Worm (Caenorhabditis elegans) whole organism, late embryonic: Measurements from ENCODE around the gene pudl-1.
"Not testable (repeated sequence)": the region's sequence is repeated elsewhere in the genome, so short reads cannot be mapped to it uniquely, and the experiment has no call there.

ENCODE experiments used
- C08G9.2 ChIP-seq: sonication (generic microtip); optimal IDR thresholded peaks from 2 replicates; lab custom pipeline; 2016; ENCODE audit warnings: mild to moderate bottlenecking, missing genetic modification characterization, moderate library complexity, missing compliant biosample characterization
- Y22D7AL.16 ChIP-seq: sonication (generic microtip); optimal IDR thresholded peaks from 2 replicates; lab custom pipeline; 2016; ENCODE audit warnings: missing genetic modification characterization, missing compliant biosample characterization
- ama-1 ChIP-seq: fragments of 150-350 bp; optimal IDR thresholded peaks from 2 replicates; lab custom pipeline; 2014
- ceh-18 ChIP-seq: sonication (generic microtip); optimal IDR thresholded peaks from 2 replicates; lab custom pipeline; 2016; ENCODE audit warnings: missing genetic modification characterization, missing compliant biosample characterization
- ceh-2 ChIP-seq: sonication (generic microtip); optimal IDR thresholded peaks from 2 replicates; lab custom pipeline; 2016; ENCODE audit warnings: missing genotype, missing genetic modification characterization, missing compliant biosample characterization
- ceh-31 ChIP-seq: sonication (generic microtip); optimal IDR thresholded peaks from 2 replicates; lab custom pipeline; 2016; ENCODE audit warnings: missing genetic modification characterization, missing compliant biosample characterization
- ceh-34 ChIP-seq: sonication (generic microtip); optimal IDR thresholded peaks from 2 replicates; lab custom pipeline; 2016; ENCODE audit warnings: mild to moderate bottlenecking, missing genetic modification characterization, missing compliant biosample characterization
- ceh-45 ChIP-seq: fragments of 200-800 bp; sonication (Bioruptor generic); IDR thresholded peaks from 2 replicates; pipeline ENCODE4 v1.3.6; 2022; ENCODE audit warnings: missing genetic modification reagents, missing genetic modification characterization, missing compliant biosample characterization
- ceh-6 ChIP-seq: fragments of 200-800 bp; sonication (Bioruptor generic); optimal IDR thresholded peaks from 2 replicates; lab custom pipeline; 2018; ENCODE audit warnings: mild to moderate bottlenecking, missing genetic modification characterization, missing compliant biosample characterization
- che-1 ChIP-seq: sonication (generic microtip); optimal IDR thresholded peaks from 2 replicates; lab custom pipeline; 2016; ENCODE audit warnings: mild to moderate bottlenecking, missing genetic modification characterization, missing compliant biosample characterization
- elt-2 ChIP-seq: sonication (generic microtip); optimal IDR thresholded peaks from 2 replicates; lab custom pipeline; 2016; ENCODE audit warnings: missing genetic modification reagents, missing genetic modification characterization, missing compliant biosample characterization
- fax-1 ChIP-seq: sonication (generic microtip); optimal IDR thresholded peaks from 2 replicates; lab custom pipeline; 2016; ENCODE audit warnings: missing genotype, missing genetic modification characterization, missing compliant biosample characterization
- fkh-10 ChIP-seq: fragments of 150-350 bp; optimal IDR thresholded peaks from 2 replicates; lab custom pipeline; 2014; ENCODE audit warnings: missing biosample characterization, missing genetic modification reagents, missing genetic modification characterization
- hlh-13 ChIP-seq: fragments of 200-800 bp; sonication (Bioruptor generic); optimal IDR thresholded peaks from 2 replicates; lab custom pipeline; 2018; ENCODE audit warnings: mild to moderate bottlenecking, missing genetic modification characterization, missing compliant biosample characterization
- hlh-15 ChIP-seq: sonication (generic microtip); optimal IDR thresholded peaks from 2 replicates; lab custom pipeline; 2016; ENCODE audit warnings: missing genetic modification characterization, missing compliant biosample characterization
- lim-6 ChIP-seq: sonication (generic microtip); optimal IDR thresholded peaks from 2 replicates; lab custom pipeline; 2016; ENCODE audit warnings: missing genetic modification characterization, missing compliant biosample characterization
- lin-11 ChIP-seq: fragments of 200-800 bp; sonication (Bioruptor generic); optimal IDR thresholded peaks from 2 replicates; lab custom pipeline; 2018; ENCODE audit warnings: mild to moderate bottlenecking, missing genetic modification characterization, missing compliant biosample characterization
- nfya-1 ChIP-seq: sonication (generic microtip); optimal IDR thresholded peaks from 2 replicates; lab custom pipeline; 2017; ENCODE audit warnings: missing genetic modification characterization, mild to moderate bottlenecking, missing compliant biosample characterization, antibody characterized with exemption, moderate library complexity
- nhr-11 ChIP-seq: fragments of 150-350 bp; optimal IDR thresholded peaks from 2 replicates; lab custom pipeline; 2014; ENCODE audit warnings: missing biosample characterization, missing genetic modification characterization
- nhr-232 ChIP-seq: sonication (generic microtip); optimal IDR thresholded peaks from 2 replicates; lab custom pipeline; 2016; ENCODE audit warnings: missing genetic modification characterization, missing compliant biosample characterization
- pax-1 ChIP-seq: fragments of 150-350 bp; optimal IDR thresholded peaks from 2 replicates; lab custom pipeline; 2014; ENCODE audit warnings: missing biosample characterization, missing genetic modification characterization
- pha-2 ChIP-seq: sonication (generic microtip); optimal IDR thresholded peaks from 2 replicates; lab custom pipeline; 2017; ENCODE audit warnings: mild to moderate bottlenecking, missing genetic modification characterization, missing compliant biosample characterization
- pha-4 ChIP-seq: fragments of 150-350 bp; optimal IDR thresholded peaks from 2 replicates; lab custom pipeline; 2018; ENCODE audit warnings: missing biosample characterization, missing genetic modification reagents, missing genetic modification characterization
- pqm-1 ChIP-seq: sonication (generic microtip); optimal IDR thresholded peaks from 2 replicates; lab custom pipeline; 2016; ENCODE audit warnings: missing genetic modification characterization, missing compliant biosample characterization
- pros-1 ChIP-seq: fragments of 150-350 bp; optimal IDR thresholded peaks from 2 replicates; lab custom pipeline; 2014; ENCODE audit warnings: missing biosample characterization, missing genetic modification reagents, missing genetic modification characterization
- sdc-2 ChIP-seq: sonication (generic microtip); optimal IDR thresholded peaks from 2 replicates; lab custom pipeline; 2016; ENCODE audit warnings: missing genotype, missing genetic modification characterization, missing compliant biosample characterization
- tbx-2 ChIP-seq: sonication (generic microtip); optimal IDR thresholded peaks from 2 replicates; lab custom pipeline; 2016; ENCODE audit warnings: missing genetic modification characterization, missing compliant biosample characterization
- tbx-7 ChIP-seq: sonication (generic microtip); optimal IDR thresholded peaks from 2 replicates; lab custom pipeline; 2016; ENCODE audit warnings: missing genotype, missing genetic modification characterization, missing compliant biosample characterization
- ttx-3 ChIP-seq: sonication (generic microtip); optimal IDR thresholded peaks from 2 replicates; lab custom pipeline; 2016; ENCODE audit warnings: missing genetic modification reagents, missing genetic modification characterization, missing compliant biosample characterization
- unc-3 ChIP-seq, 2 experiments: fragments of 200-800 bp in 1 of 2; sonication (Bioruptor generic) in 1 of 2; sonication (generic microtip) in 1 of 2; conservative IDR thresholded peaks in 1 of 2; optimal IDR thresholded peaks in 1 of 2; 2 replicates each; pipeline versions ENCODE4 v1.3.6 to Lab custom; 2016 to 2022; ENCODE audit warnings: missing compliant biosample characterization in 2 of 2, missing genetic modification characterization in 2 of 2, missing genetic modification reagents in 1 of 2
- unc-42 ChIP-seq: sonication (generic microtip); optimal IDR thresholded peaks from 2 replicates; lab custom pipeline; 2016; ENCODE audit warnings: missing genotype, missing genetic modification characterization, missing compliant biosample characterization
- unc-55 ChIP-seq: sonication (generic microtip); optimal IDR thresholded peaks from 2 replicates; lab custom pipeline; 2017; ENCODE audit warnings: missing biosample characterization, missing genetic modification reagents, missing genetic modification characterization
- unc-86 ChIP-seq: sonication (generic microtip); optimal IDR thresholded peaks from 2 replicates; lab custom pipeline; 2016; ENCODE audit warnings: missing genetic modification characterization, missing compliant biosample characterization
- zip-5 ChIP-seq: sonication (generic microtip); optimal IDR thresholded peaks from 2 replicates; lab custom pipeline; 2016; ENCODE audit warnings: missing genetic modification characterization, missing compliant biosample characterization
- ztf-16 ChIP-seq: sonication (generic microtip); optimal IDR thresholded peaks from 2 replicates; lab custom pipeline; 2017; ENCODE audit warnings: missing genetic modification characterization, missing compliant biosample characterization

The pudl-1 gene

DNA sequence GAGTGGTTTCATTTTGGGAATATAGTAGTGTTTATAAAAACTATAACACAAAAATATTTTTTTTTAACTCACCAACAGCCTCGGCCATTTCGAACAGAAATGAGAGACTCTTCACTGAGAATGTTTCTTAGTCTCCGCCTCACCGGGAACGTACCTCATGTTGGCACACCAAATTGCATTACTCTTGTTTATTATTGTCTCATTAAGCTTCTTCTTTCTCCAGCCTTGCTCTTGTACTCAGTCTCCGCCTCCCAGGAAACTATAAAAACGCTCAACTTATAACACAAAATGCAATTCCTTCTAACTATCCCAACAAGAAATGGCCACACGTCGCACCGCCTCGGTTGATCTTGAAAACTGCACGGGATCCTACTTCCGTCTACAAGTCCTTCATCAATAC is at the start of gene pudl-1, which contains the start of gene Y54G2A.48:
TSS of gene pudl-1 (plus strand) at position 320 of the 400 bp plus-strand sequence.
TSS of gene Y54G2A.48 (minus strand) at position 101 of the 400 bp plus-strand sequence.
- TF ChIP-seq pqm-1 (tag; lab: Kevin White, UChicago) (no peak), ceh-34 (tag; lab: Kevin White, UChicago) (no peak), pros-1 (tag; lab: Kevin White, UChicago) (no peak), unc-86 (tag; lab: Kevin White, UChicago) (no peak), C08G9.2 (no peak), pax-1 (tag; lab: Kevin White, UChicago) (no peak), lin-11 (no peak), fkh-10 (GFP tag; lab: Kevin White, UChicago) (no peak), nhr-232 (no peak), ama-1 (lab: Kevin White, UChicago) (no peak), unc-55 (GFP tag; lab: Kevin White, UChicago) (no peak), che-1 (tag; lab: Kevin White, UChicago) (no peak), tbx-7 (tag; lab: Kevin White, UChicago) (no peak), hlh-15 (tag; lab: Kevin White, UChicago) (no peak)

DNA sequence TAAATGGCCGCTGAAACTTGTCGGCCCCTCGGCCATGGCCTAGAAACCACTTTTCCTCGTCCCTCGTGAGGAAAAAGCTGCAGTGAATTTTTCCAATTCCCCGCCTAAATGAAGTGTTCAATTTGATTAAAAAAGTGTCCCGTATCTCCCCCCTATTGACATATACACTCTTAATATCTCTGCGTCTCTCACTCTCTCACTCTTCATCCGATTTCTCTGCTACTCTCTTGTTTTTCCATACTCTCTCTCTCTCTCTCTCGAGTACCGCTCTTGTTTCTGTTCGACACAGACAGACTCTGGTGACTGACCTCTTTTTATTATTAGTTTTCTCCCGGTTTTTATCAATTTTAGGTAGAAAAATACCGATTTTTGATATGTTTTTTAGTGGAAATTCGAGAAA is 47.6 kb upstream of the pudl-1 start:
- TF ChIP-seq fkh-10 (GFP tag; lab: Kevin White, UChicago): no peak
- TF ChIP-seq zip-5 (tag; lab: Kevin White, UChicago): no peak
- no peak for TF ChIP-seq nhr-11 (tag; lab: Kevin White, UChicago)
- TF ChIP-seq ceh-31 (tag; lab: Kevin White, UChicago): no peak
- TF ChIP-seq pqm-1 (tag; lab: Kevin White, UChicago): no peak
- no peak for TF ChIP-seq tbx-7 (tag; lab: Kevin White, UChicago)
- no peak for TF ChIP-seq Y22D7AL.16
- TF ChIP-seq ttx-3 (tag; lab: Kevin White, UChicago): no peak
- no peak for TF ChIP-seq che-1 (tag; lab: Kevin White, UChicago)
- TF ChIP-seq ceh-6: no peak
- TF ChIP-seq ceh-45 (GFP tag; lab: Robert Waterston, UW): no peak
- TF ChIP-seq tbx-2: no peak
- peak; percentile 44 for TF ChIP-seq nfya-1 (tag; lab: Kevin White, UChicago)
- no peak for TF ChIP-seq lim-6
- no peak for TF ChIP-seq elt-2 (tag; lab: Kevin White, UChicago)
- TF ChIP-seq unc-55 (GFP tag; lab: Kevin White, UChicago): peak; percentile 14
- TF ChIP-seq ceh-18: no peak
- no peak for TF ChIP-seq ztf-16 (tag; lab: Kevin White, UChicago)
- TF ChIP-seq pha-4 (tag; lab: Kevin White, UChicago): no peak
- no peak for TF ChIP-seq unc-3 (GFP tag; conservative IDR thresholded peaks at IDR 0.05; lab: Robert Waterston, UW)
- no peak for TF ChIP-seq unc-3 (tag; optimal IDR thresholded peaks at IDR 0.05; lab: Kevin White, UChicago)
- no peak for TF ChIP-seq hlh-13
- TF ChIP-seq sdc-2: no peak
- peak; percentile 71 for TF ChIP-seq unc-42 (tag; lab: Kevin White, UChicago)
- no peak for TF ChIP-seq ceh-2 (tag; lab: Kevin White, UChicago)

DNA sequence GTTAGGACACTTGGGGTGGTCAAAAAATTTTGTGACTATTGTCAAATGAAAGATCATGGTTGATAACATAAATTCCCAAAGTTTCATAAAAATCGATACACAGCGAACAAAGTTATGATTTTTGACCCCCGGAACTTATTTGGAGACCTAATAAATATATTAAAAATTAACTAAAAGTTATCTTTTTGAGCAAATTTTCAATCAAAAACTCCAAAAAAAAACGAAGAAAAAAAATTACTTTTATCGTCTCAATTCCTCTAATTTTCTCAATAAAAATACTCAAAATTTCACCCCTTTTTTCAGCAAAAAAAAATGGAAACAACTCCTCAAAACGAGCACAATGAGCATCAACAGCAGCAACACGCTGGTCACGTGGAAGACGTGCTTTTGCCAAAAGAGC is 44.3 kb upstream of the pudl-1 start, which contains the start of gene atln-1:
TSS of gene atln-1 (plus strand) at position 301 of the 400 bp plus-strand sequence.
- not testable (repeated sequence) for TF ChIP-seq pha-4 (tag; lab: Kevin White, UChicago); unc-3 (GFP tag; conservative IDR thresholded peaks at IDR 0.05; lab: Robert Waterston, UW); unc-3 (tag; optimal IDR thresholded peaks at IDR 0.05; lab: Kevin White, UChicago); pha-2 (tag; lab: Kevin White, UChicago)

DNA sequence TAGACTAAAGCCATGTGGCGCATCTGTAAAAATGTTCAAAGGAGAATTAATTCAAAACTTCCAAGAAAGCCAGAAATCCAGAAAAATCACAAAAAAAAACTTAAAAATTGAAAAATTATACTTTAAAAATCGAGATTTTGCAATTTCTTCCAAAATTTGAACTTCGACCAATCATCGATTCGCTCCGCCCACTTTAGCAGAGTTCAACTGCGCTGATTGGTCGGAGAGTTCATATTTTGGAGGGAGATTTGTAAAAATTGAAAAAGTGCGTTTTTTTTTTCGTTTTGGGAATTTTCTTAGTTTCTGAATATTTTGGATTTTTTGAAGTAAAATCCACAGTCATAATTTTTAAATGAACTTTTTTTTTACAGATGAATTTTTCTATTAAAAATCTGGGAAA is 38.8 kb upstream of the pudl-1 start:
- TF ChIP-seq zip-5 (tag; lab: Kevin White, UChicago) (no peak), nfya-1 (tag; lab: Kevin White, UChicago) (peak; percentile 72), tbx-2 (no peak)
- TF ChIP-seq, all 69 proteins: peak for 1

DNA sequence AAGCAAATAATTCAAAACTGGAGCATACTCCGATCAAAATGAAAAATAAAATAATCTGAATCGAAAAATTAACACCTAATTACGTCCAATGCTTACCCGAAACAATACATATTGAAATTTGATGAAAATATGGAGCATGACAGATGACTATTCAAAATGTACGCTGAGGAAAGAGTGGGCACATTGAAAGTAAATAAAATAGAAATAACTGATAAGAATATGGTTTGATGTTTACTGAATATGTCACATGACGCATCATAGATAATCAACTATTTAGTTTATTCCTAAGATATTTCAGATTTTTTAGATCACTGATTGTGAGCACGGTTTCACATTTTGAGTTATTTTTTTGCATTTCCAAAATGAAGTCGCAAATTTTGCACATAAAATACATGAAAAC is 34.4 kb upstream of the pudl-1 start, which contains the start of gene Y54G2A.52:
TSS of gene Y54G2A.52 (minus strand) at position 348 of the 400 bp plus-strand sequence.
- TF ChIP-seq tbx-7 (tag; lab: Kevin White, UChicago) (no peak), elt-2 (tag; lab: Kevin White, UChicago) (peak; percentile 14), fax-1 (tag; lab: Kevin White, UChicago) (no peak)
